Worm (Caenorhabditis elegans) whole organism, L4 larva: ENCODE measurements around the gene Y75B8A.24.
A peak's percentile ranks its signal among the peaks of the same experiment; 100 is the strongest.

Source experiments
- F26F4.8 ChIP-seq: fragments of 200-800 bp; sonication (Bioruptor generic); conservative IDR thresholded peaks from 2 replicates; pipeline ENCODE4 v1.3.6; 2022; ENCODE audit warnings: missing genetic modification characterization, missing compliant biosample characterization
- F37D6.2 ChIP-seq: sonication (generic microtip); optimal IDR thresholded peaks from 2 replicates; lab custom pipeline; 2016; ENCODE audit warnings: mild to moderate bottlenecking, missing genetic modification characterization, missing compliant biosample characterization
- F49E8.2 ChIP-seq: sonication (generic microtip); optimal IDR thresholded peaks from 2 replicates; lab custom pipeline; 2016; ENCODE audit warnings: missing compliant biosample characterization, mild to moderate bottlenecking, missing genetic modification characterization, borderline replicate concordance
- T26A8.4 ChIP-seq: fragments of 200-800 bp; sonication (Bioruptor generic); IDR thresholded peaks from 2 replicates; pipeline ENCODE4 v1.3.6; 2022; ENCODE audit warnings: missing genetic modification characterization, missing compliant biosample characterization
- Y105C5A.15 ChIP-seq: fragments of 200-800 bp; sonication (Bioruptor generic); IDR thresholded peaks from 2 replicates; pipeline ENCODE4 v1.3.6; 2022; ENCODE audit warnings: missing genetic modification characterization, missing compliant biosample characterization
- Y48G9A.11 ChIP-seq: fragments of 200-800 bp; sonication (Bioruptor generic); IDR thresholded peaks from 2 replicates; pipeline ENCODE4 v1.3.6; 2022; ENCODE audit warnings: missing genetic modification reagents, missing genetic modification characterization, missing compliant biosample characterization
- Y75B8A.6 ChIP-seq: fragments of 200-800 bp; sonication (Bioruptor generic); IDR thresholded peaks from 2 replicates; pipeline ENCODE4 v1.3.6; 2022; ENCODE audit warnings: missing genetic modification reagents, missing genetic modification characterization, missing compliant biosample characterization
- ZK337.2 ChIP-seq: fragments of 200-800 bp; sonication (Bioruptor generic); IDR thresholded peaks from 2 replicates; pipeline ENCODE4 v1.3.6; 2022; ENCODE audit warnings: missing genetic modification reagents, missing genetic modification characterization, missing compliant biosample characterization
- arid-1 ChIP-seq: fragments of 200-800 bp; sonication (Bioruptor generic); conservative IDR thresholded peaks from 2 replicates; pipeline ENCODE4 v1.3.6; 2022; ENCODE audit warnings: missing genetic modification reagents, missing genetic modification characterization, missing compliant biosample characterization
- ceh-20 ChIP-seq: fragments of 200-800 bp; sonication (Bioruptor generic); IDR thresholded peaks from 2 replicates; pipeline ENCODE4 v1.3.6; 2022; ENCODE audit warnings: missing genetic modification reagents, missing genetic modification characterization, missing compliant biosample characterization
- ctbp-1 ChIP-seq: fragments of 200-800 bp; sonication (Bioruptor generic); IDR thresholded peaks from 2 replicates; pipeline ENCODE4 v1.3.6; 2022; ENCODE audit warnings: missing genetic modification reagents, missing genetic modification characterization, missing compliant biosample characterization
- daf-16 ChIP-seq, 3 experiments: sonication (generic microtip); optimal IDR thresholded peaks; 2 replicates each; lab custom pipeline; 2016 to 2017; ENCODE audit warnings: missing genetic modification characterization in 3 of 3, missing genetic modification reagents in 3 of 3, mild to moderate bottlenecking in 2 of 3, missing compliant biosample characterization in 2 of 3, missing biosample characterization in 1 of 3, moderate library complexity in 1 of 3
- daf-8 ChIP-seq: fragments of 200-800 bp; sonication (Bioruptor generic); IDR thresholded peaks from 2 replicates; pipeline ENCODE4 v1.3.6; 2022; ENCODE audit warnings: missing genetic modification characterization, missing compliant biosample characterization
- dmd-6 ChIP-seq: fragments of 200-800 bp; sonication (Bioruptor generic); IDR thresholded peaks from 2 replicates; pipeline ENCODE4 v1.3.6; 2022; ENCODE audit warnings: missing genetic modification reagents, missing genetic modification characterization, missing compliant biosample characterization
- dmd-9 ChIP-seq: fragments of 200-800 bp; sonication (Bioruptor generic); IDR thresholded peaks from 2 replicates; pipeline ENCODE4 v1.3.6; 2022; ENCODE audit warnings: missing genetic modification reagents, missing genetic modification characterization, missing compliant biosample characterization
- dpl-1 ChIP-seq: fragments of 150-350 bp; optimal IDR thresholded peaks from 2 replicates; lab custom pipeline; 2014; ENCODE audit warnings: missing biosample characterization, missing genetic modification reagents, missing genetic modification characterization
- duxl-1 ChIP-seq: sonication (generic microtip); optimal IDR thresholded peaks from 2 replicates; lab custom pipeline; 2016; ENCODE audit warnings: mild to moderate bottlenecking, missing genetic modification characterization, moderate library complexity, missing compliant biosample characterization; ENCODE audit not compliant: poor library complexity
- dve-1 ChIP-seq: sonication (generic microtip); optimal IDR thresholded peaks from 2 replicates; lab custom pipeline; 2017; ENCODE audit warnings: antibody characterized with exemption, mild to moderate bottlenecking, missing genetic modification characterization, missing compliant biosample characterization; ENCODE audit not compliant: insufficient read depth
- fkh-10 ChIP-seq: fragments of 150-350 bp; optimal IDR thresholded peaks from 2 replicates; lab custom pipeline; 2014; ENCODE audit warnings: missing biosample characterization, missing genetic modification reagents, missing genetic modification characterization
- hif-1 ChIP-seq, 2 experiments: sonication (generic microtip); optimal IDR thresholded peaks; 2 replicates each; lab custom pipeline; 2016 to 2017; ENCODE audit warnings: missing compliant biosample characterization in 2 of 2, missing genetic modification characterization in 2 of 2, missing genetic modification reagents in 2 of 2, missing genotype in 2 of 2, mild to moderate bottlenecking in 1 of 2
- hlh-11 ChIP-seq: fragments of 200-800 bp; sonication (Bioruptor generic); optimal IDR thresholded peaks from 2 replicates; lab custom pipeline; 2018; ENCODE audit warnings: mild to moderate bottlenecking, missing genetic modification characterization, missing compliant biosample characterization
- hlh-30 ChIP-seq: sonication (generic microtip); optimal IDR thresholded peaks from 2 replicates; lab custom pipeline; 2017; ENCODE audit warnings: antibody characterized with exemption, mild to moderate bottlenecking, missing genetic modification characterization, missing compliant biosample characterization; ENCODE audit not compliant: insufficient read depth
- hmg-1.1 ChIP-seq: fragments of 200-800 bp; sonication (Bioruptor generic); IDR thresholded peaks from 2 replicates; pipeline ENCODE4 v1.3.6; 2022; ENCODE audit warnings: missing genetic modification reagents, missing genetic modification characterization, missing compliant biosample characterization
- lin-13 ChIP-seq: fragments of 150-350 bp; optimal IDR thresholded peaks from 2 replicates; lab custom pipeline; 2014; ENCODE audit warnings: missing biosample characterization, missing genetic modification reagents, missing genetic modification characterization
- lin-38 ChIP-seq: fragments of 200-800 bp; sonication (Bioruptor generic); IDR thresholded peaks from 2 replicates; pipeline ENCODE4 v1.3.6; 2022; ENCODE audit warnings: missing genetic modification reagents, missing genetic modification characterization, missing compliant biosample characterization
- lsy-2 ChIP-seq, 2 experiments: fragments of 150-350 bp in 1 of 2; sonication (generic microtip) in 1 of 2; optimal IDR thresholded peaks; 2 replicates each; lab custom pipeline; 2014 to 2017; ENCODE audit warnings: missing biosample characterization in 2 of 2, missing genetic modification characterization in 2 of 2
- madf-5 ChIP-seq, 2 experiments: fragments of 200-800 bp; sonication (Bioruptor generic); IDR thresholded peaks; 2 replicates each; pipeline ENCODE4 v1.3.6; 2022; ENCODE audit warnings: missing compliant biosample characterization in 2 of 2, missing genetic modification characterization in 2 of 2
- mep-1 ChIP-seq: fragments of 150-350 bp; sonication (generic microtip); optimal IDR thresholded peaks from 3 replicates; lab custom pipeline; 2014; ENCODE audit warnings: missing biosample characterization, missing genetic modification characterization
- mes-2 ChIP-seq: sonication (generic microtip); optimal IDR thresholded peaks from 2 replicates; lab custom pipeline; 2016; ENCODE audit warnings: missing genotype, mild to moderate bottlenecking, missing genetic modification characterization, missing compliant biosample characterization; ENCODE audit not compliant: poor library complexity, severe bottlenecking
- nhr-10 ChIP-seq: fragments of 150-350 bp; optimal IDR thresholded peaks from 2 replicates; lab custom pipeline; 2014; ENCODE audit warnings: missing biosample characterization, missing genetic modification characterization
- nhr-102 ChIP-seq: sonication (generic microtip); optimal IDR thresholded peaks from 2 replicates; lab custom pipeline; 2016; ENCODE audit warnings: mild to moderate bottlenecking, missing genetic modification characterization, moderate library complexity, missing compliant biosample characterization
- nhr-111 ChIP-seq: fragments of 200-800 bp; sonication (Bioruptor generic); optimal IDR thresholded peaks from 2 replicates; lab custom pipeline; 2018; ENCODE audit warnings: mild to moderate bottlenecking, missing genetic modification characterization, missing compliant biosample characterization
- nhr-237 ChIP-seq: sonication (generic microtip); optimal IDR thresholded peaks from 2 replicates; lab custom pipeline; 2017; ENCODE audit warnings: missing biosample characterization, missing genetic modification characterization
- pha-4 ChIP-seq, 2 experiments: fragments of 150-350 bp in 1 of 2; fragments of 200-800 bp in 1 of 2; sonication (Bioruptor generic) in 1 of 2; IDR thresholded peaks in 1 of 2; optimal IDR thresholded peaks in 1 of 2; 2 replicates each; pipeline versions ENCODE4 v1.3.6 to Lab custom; 2014 to 2022; ENCODE audit warnings: missing genetic modification characterization in 2 of 2, missing genetic modification reagents in 2 of 2, missing biosample characterization in 1 of 2, missing compliant biosample characterization in 1 of 2
- rbr-2 ChIP-seq: sonication (generic microtip); optimal IDR thresholded peaks from 2 replicates; lab custom pipeline; 2016; ENCODE audit warnings: missing genotype, missing genetic modification characterization, missing compliant biosample characterization
- tra-1 ChIP-seq: fragments of 200-800 bp; sonication (Bioruptor generic); IDR thresholded peaks from 2 replicates; pipeline ENCODE4 v1.3.6; 2022; ENCODE audit warnings: missing genetic modification reagents, missing genetic modification characterization, missing compliant biosample characterization
- unc-130 ChIP-seq: sonication (generic microtip); optimal IDR thresholded peaks from 2 replicates; lab custom pipeline; 2016; ENCODE audit warnings: missing genetic modification reagents, missing genetic modification characterization, missing compliant biosample characterization
- unc-62 ChIP-seq, 3 experiments: fragments of 150-350 bp in 1 of 3; sonication (generic microtip); optimal IDR thresholded peaks in 2 of 3; peaks in 1 of 3; 1 replicate in 1 of 3; 2 replicates in 2 of 3; lab custom pipeline; 2014 to 2017; ENCODE audit warnings: missing biosample characterization in 3 of 3, missing genetic modification characterization in 3 of 3, missing genetic modification reagents in 3 of 3, missing genotype in 1 of 3
- zag-1 ChIP-seq: fragments of 150-350 bp; optimal IDR thresholded peaks from 2 replicates; lab custom pipeline; 2014; ENCODE audit warnings: missing biosample characterization, missing genetic modification characterization
- zfp-3 ChIP-seq: fragments of 200-800 bp; sonication (Bioruptor generic); conservative IDR thresholded peaks from 2 replicates; pipeline ENCODE4 v1.3.6; 2022; ENCODE audit warnings: missing genetic modification reagents, missing genetic modification characterization, missing compliant biosample characterization
- zip-11 ChIP-seq: fragments of 200-800 bp; sonication (Bioruptor generic); IDR thresholded peaks from 2 replicates; pipeline ENCODE4 v1.3.6; 2022; ENCODE audit warnings: missing genetic modification characterization, missing compliant biosample characterization

The Y75B8A.24 gene

ce11 chrIII:12273598-12274090, at the start of gene Y75B8A.24, which contains the start of gene Y75B8A.25:
Gene Y75B8A.24, minus strand, starts transcription at chrIII:12273752.
Gene Y75B8A.25, plus strand, starts transcription at chrIII:12274040.
- TF ChIP-seq lsy-2 (tag; optimal IDR thresholded peaks at IDR 0.05; lab: Kevin White, UChicago), result peak in 1 of 2 experiments; percentile 82
- peak; percentile 15 for TF ChIP-seq lin-13
- TF ChIP-seq lin-38 (GFP tag; lab: Robert Waterston, UW), result peak; percentile 78
- peak in 1 of 2 experiments; percentile 79 for TF ChIP-seq hif-1 (tag; optimal IDR thresholded peaks at IDR 0.05; lab: Kevin White, UChicago)
- TF ChIP-seq F49E8.2, result peak; percentile 40
- peak; percentile 66 for TF ChIP-seq unc-130 (GFP tag; lab: Kevin White, UChicago)
- peak; percentile 7 for TF ChIP-seq hlh-30 (tag; lab: Kevin White, UChicago)
- TF ChIP-seq dmd-9 (GFP tag; lab: Robert Waterston, UW), result peak; percentile 71; the same call in 1 of the 2 replicates
- 0 out of 2 replicates have a peak, but pooled peaks have one; percentile 59 for TF ChIP-seq arid-1 (GFP tag; lab: Robert Waterston, UW)
- peak; percentile 41 for TF ChIP-seq hlh-11 (tag; lab: Kevin White, UChicago)
- peak in 1 of 2 experiments; percentile 38 for TF ChIP-seq unc-62 (GFP tag; optimal IDR thresholded peaks at IDR 0.05 in 1 of 2; lab: Kevin White, UChicago)
- no peak for TF ChIP-seq unc-62 (tag; optimal IDR thresholded peaks at IDR 0.05; lab: Kevin White, UChicago)
- TF ChIP-seq zfp-3 (GFP tag; lab: Robert Waterston, UW), result no peak
- TF ChIP-seq hmg-1.1, result peak; percentile 21; the same call in 1 of the 2 replicates
- no peak for TF ChIP-seq Y105C5A.15 (GFP tag; lab: Robert Waterston, UW)
- peak; percentile 76 for TF ChIP-seq dpl-1 (GFP tag; lab: Kevin White, UChicago)
- TF ChIP-seq pha-4 (GFP tag; IDR thresholded peaks at IDR 0.05; lab: Robert Waterston, UW), result peak; percentile 29; the same call in 1 of the 2 replicates
- no peak for TF ChIP-seq pha-4 (tag; optimal IDR thresholded peaks at IDR 0.05; lab: Kevin White, UChicago)
- TF ChIP-seq mes-2, result peak; percentile 98
- TF ChIP-seq madf-5 (GFP tag; IDR thresholded peaks at IDR 0.05; lab: Robert Waterston, UW), result peak in 1 of 2 experiments; percentile 20; a peak in 1 of 4 replicates
- TF ChIP-seq mep-1, result peak; percentile 26
- no peak for TF ChIP-seq nhr-237
- no peak for TF ChIP-seq daf-16 (GFP tag; optimal IDR thresholded peaks at IDR 0.05; lab: Kevin White, UChicago)
- peak; percentile 27 for TF ChIP-seq daf-16 (tag; optimal IDR thresholded peaks at IDR 0.05; lab: Kevin White, UChicago)
- no peak for TF ChIP-seq nhr-10 (tag; lab: Kevin White, UChicago)
- TF ChIP-seq dve-1, result peak; percentile 44
- 0 out of 2 replicates have a peak, but pooled peaks have one; percentile 28 for TF ChIP-seq T26A8.4 (GFP tag; lab: Robert Waterston, UW)
- peak; percentile 93 for TF ChIP-seq ZK337.2
- peak; percentile 81 for TF ChIP-seq Y48G9A.11 (GFP tag; lab: Robert Waterston, UW)
- no peak for TF ChIP-seq Y75B8A.6
- no peak for TF ChIP-seq nhr-111 (GFP tag; lab: Kevin White, UChicago)
- TF ChIP-seq ctbp-1 (GFP tag; lab: Robert Waterston, UW), result no peak
- TF ChIP-seq tra-1 (GFP tag; lab: Robert Waterston, UW), result 0 out of 2 replicates have a peak, but pooled peaks have one; percentile 46
- peak; percentile 79 for TF ChIP-seq duxl-1 (tag; lab: Kevin White, UChicago)
- TF ChIP-seq ceh-20 (GFP tag; lab: Robert Waterston, UW), result peak; percentile 68; the same call in 1 of the 2 replicates
- TF ChIP-seq zip-11 (GFP tag; lab: Robert Waterston, UW), result no peak
- peak; percentile 38 for TF ChIP-seq nhr-102
- TF ChIP-seq F26F4.8 (GFP tag; lab: Robert Waterston, UW), result no peak
- TF ChIP-seq daf-8 (GFP tag; lab: Robert Waterston, UW), result no peak
- no peak for TF ChIP-seq zag-1
- no peak for TF ChIP-seq F37D6.2
- TF ChIP-seq rbr-2 (tag; lab: Kevin White, UChicago), result peak; percentile 20
- TF ChIP-seq fkh-10 (GFP tag; lab: Kevin White, UChicago), result no peak
- peak; percentile 68 for TF ChIP-seq dmd-6
